Fruit fly (Drosophila melanogaster) whole organism, embryonic: ENCODE measurements around the gene CG12012.
A peak's percentile ranks its signal among the peaks of the same experiment; 100 is the strongest.

Experiments
- B-H1 ChIP-seq: fragments of 200-800 bp; sonication (Bioruptor generic); IDR thresholded peaks from 3 replicates; pipeline ENCODE4 v1.3.6; 2022; ENCODE audit warnings: missing biosample characterization, missing genetic modification characterization
- CG10321 ChIP-seq: fragments of 200-800 bp; sonication (Bioruptor generic); IDR thresholded peaks from 2 replicates; pipeline ENCODE4 v1.3.6; 2022; ENCODE audit warnings: missing biosample characterization, missing genetic modification characterization
- CG10366 ChIP-seq: fragments of 200-800 bp; sonication (Bioruptor generic); IDR thresholded peaks from 2 replicates; pipeline ENCODE4 v1.3.6; 2022; ENCODE audit warnings: missing biosample characterization, missing genetic modification characterization
- CG11247 ChIP-seq: fragments of 200-800 bp; sonication (Bioruptor generic); IDR thresholded peaks from 2 replicates; pipeline ENCODE4 v1.3.6; 2022; ENCODE audit warnings: missing biosample characterization, missing genetic modification characterization
- CG12391 ChIP-seq: fragments of 200-800 bp; sonication (Bioruptor generic); optimal IDR thresholded peaks from 3 replicates; lab custom pipeline; 2018; ENCODE audit warnings: missing biosample characterization, mild to moderate bottlenecking, missing genetic modification characterization, moderate library complexity
- CG13424 ChIP-seq: fragments of 200-800 bp; sonication (Bioruptor generic); optimal IDR thresholded peaks from 2 replicates; lab custom pipeline; 2019; ENCODE audit warnings: missing biosample characterization, mild to moderate bottlenecking, missing genetic modification characterization, moderate library complexity
- CG15269 ChIP-seq: fragments of 200-800 bp; sonication (Bioruptor generic); optimal IDR thresholded peaks from 2 replicates; lab custom pipeline; 2018; ENCODE audit warnings: missing biosample characterization, mild to moderate bottlenecking, missing genetic modification characterization, moderate library complexity
- CG1603 ChIP-seq: fragments of 200-800 bp; sonication (Bioruptor generic); optimal IDR thresholded peaks from 2 replicates; lab custom pipeline; 2019; ENCODE audit warnings: missing biosample characterization, mild to moderate bottlenecking, missing genetic modification characterization, moderate library complexity
- CG17802 ChIP-seq: fragments of 200-800 bp; sonication (Bioruptor generic); optimal IDR thresholded peaks from 2 replicates; lab custom pipeline; 2018; ENCODE audit warnings: missing biosample characterization, mild to moderate bottlenecking, missing genetic modification characterization, moderate library complexity
- CG1832 ChIP-seq: fragments of 200-800 bp; sonication (Bioruptor generic); optimal IDR thresholded peaks from 2 replicates; lab custom pipeline; 2017; ENCODE audit warnings: missing biosample characterization, mild to moderate bottlenecking, missing genetic modification characterization, inconsistent platforms
- CG34422 ChIP-seq: fragments of 200-800 bp; sonication (Bioruptor generic); IDR thresholded peaks from 3 replicates; pipeline ENCODE4 v1.3.6; 2022; ENCODE audit warnings: missing biosample characterization, missing genetic modification characterization
- CG3995 ChIP-seq: fragments of 200-800 bp; sonication (Bioruptor generic); optimal IDR thresholded peaks from 3 replicates; lab custom pipeline; 2016; ENCODE audit warnings: missing biosample characterization, missing genetic modification characterization
- CG5953 ChIP-seq: fragments of 200-800 bp; sonication (Bioruptor generic); IDR thresholded peaks from 2 replicates; pipeline ENCODE4 v1.3.6; 2022; ENCODE audit warnings: missing biosample characterization, missing genetic modification characterization
- CG8924 ChIP-seq: fragments of 200-800 bp; optimal IDR thresholded peaks from 3 replicates; lab custom pipeline; 2019; ENCODE audit warnings: missing biosample characterization, mild to moderate bottlenecking, missing genetic modification characterization, moderate library complexity
- CG8944 ChIP-seq: fragments of 200-800 bp; sonication (Bioruptor generic); optimal IDR thresholded peaks from 3 replicates; lab custom pipeline; 2016; ENCODE audit warnings: missing biosample characterization, missing genetic modification characterization
- Dad ChIP-seq: fragments of 200-800 bp; sonication (Bioruptor generic); optimal IDR thresholded peaks from 3 replicates; lab custom pipeline; 2016; ENCODE audit warnings: missing biosample characterization, missing genetic modification characterization
- H15 ChIP-seq: fragments of 200-800 bp; sonication (Bioruptor generic); IDR thresholded peaks from 3 replicates; pipeline ENCODE4 v1.3.6; 2022; ENCODE audit warnings: missing biosample characterization, missing genetic modification characterization
- HLHmδ ChIP-seq: fragments of 200-800 bp; sonication (Bioruptor generic); optimal IDR thresholded peaks from 2 replicates; lab custom pipeline; 2018; ENCODE audit warnings: missing biosample characterization, mild to moderate bottlenecking, missing genetic modification characterization, moderate library complexity
- Mrtf ChIP-seq: fragments of 200-800 bp; sonication (Bioruptor generic); IDR thresholded peaks from 3 replicates; pipeline ENCODE4 v1.3.6; 2022; ENCODE audit warnings: missing biosample characterization, missing genetic modification characterization
- Optix ChIP-seq: fragments of 200-800 bp; sonication (Bioruptor generic); IDR thresholded peaks from 3 replicates; pipeline ENCODE4 v1.3.6; 2022; ENCODE audit warnings: missing biosample characterization, missing genetic modification characterization
- Pdp1 ChIP-seq, 2 experiments: fragments of 200-800 bp; sonication (Bioruptor generic); optimal IDR thresholded peaks; 3 replicates each; lab custom pipeline; 2016; ENCODE audit warnings: missing biosample characterization in 2 of 2, missing genetic modification characterization in 2 of 2, mild to moderate bottlenecking in 1 of 2, moderate library complexity in 1 of 2
- Ptx1 ChIP-seq: fragments of 200-800 bp; sonication (Bioruptor generic); IDR thresholded peaks from 2 replicates; pipeline ENCODE4 v1.3.6; 2022; ENCODE audit warnings: missing biosample characterization, missing genetic modification characterization
- Rfx ChIP-seq: fragments of 200-800 bp; sonication (Bioruptor generic); IDR thresholded peaks from 2 replicates; pipeline ENCODE4 v1.3.6; 2022; ENCODE audit warnings: missing biosample characterization, missing genetic modification characterization
- Trl ChIP-seq, 3 experiments: fragments of >200 bp in 2 of 3; fragments of 200-800 bp in 1 of 3; sonication (Bioruptor generic) in 1 of 3; optimal IDR thresholded peaks; 2 replicates in 1 of 3; 3 replicates in 2 of 3; lab custom pipeline; 2016 to 2017; ENCODE audit warnings: missing biosample characterization in 1 of 3, missing genetic modification characterization in 1 of 3
- Xrp1 ChIP-seq: fragments of 200-800 bp; sonication (Bioruptor generic); IDR thresholded peaks from 2 replicates; pipeline ENCODE4 v1.3.6; 2022; ENCODE audit warnings: missing biosample characterization, missing genetic modification characterization
- bowl ChIP-seq: fragments of 200-800 bp; sonication (Bioruptor generic); IDR thresholded peaks from 2 replicates; pipeline ENCODE4 v1.3.6; 2022; ENCODE audit warnings: missing biosample characterization, missing genetic modification characterization
- bsh ChIP-seq, 2 experiments: fragments of 200-800 bp; sonication (Bioruptor generic); optimal IDR thresholded peaks; 2 replicates each; lab custom pipeline; 2017 to 2018; ENCODE audit warnings: mild to moderate bottlenecking in 2 of 2, missing biosample characterization in 2 of 2, missing genetic modification characterization in 2 of 2, moderate library complexity in 1 of 2
- chinmo ChIP-seq: fragments of 200-800 bp; sonication (Bioruptor generic); IDR thresholded peaks from 4 replicates; pipeline ENCODE4 v1.3.6; 2022; ENCODE audit warnings: missing biosample characterization, missing genetic modification characterization; ENCODE audit not compliant: partially characterized antibody
- croc ChIP-seq: fragments of 200-800 bp; sonication (Bioruptor generic); conservative IDR thresholded peaks from 3 replicates; pipeline ENCODE4 v1.3.6; 2022; ENCODE audit warnings: missing biosample characterization, missing genetic modification characterization
- esg ChIP-seq: fragments of 200-800 bp; sonication (Bioruptor generic); conservative IDR thresholded peaks from 2 replicates; pipeline ENCODE4 v1.3.6; 2022; ENCODE audit warnings: missing biosample characterization, missing genetic modification characterization
- gem ChIP-seq: fragments of 200-800 bp; sonication (Bioruptor generic); optimal IDR thresholded peaks from 2 replicates; lab custom pipeline; 2019; ENCODE audit warnings: missing biosample characterization, mild to moderate bottlenecking, missing genetic modification characterization, moderate library complexity
- h ChIP-seq: fragments of >200 bp; optimal IDR thresholded peaks from 2 replicates; lab custom pipeline; 2017
- ken ChIP-seq: fragments of 200-800 bp; sonication (Bioruptor generic); IDR thresholded peaks from 3 replicates; pipeline ENCODE4 v1.3.6; 2022; ENCODE audit warnings: missing biosample characterization, missing genetic modification characterization
- lmd ChIP-seq: fragments of 200-800 bp; sonication (Bioruptor generic); IDR thresholded peaks from 2 replicates; pipeline ENCODE4 v1.3.6; 2022; ENCODE audit warnings: missing biosample characterization, missing genetic modification characterization
- lov ChIP-seq, 2 experiments: fragments of 200-800 bp in 1 of 2; fragments of >200 bp in 1 of 2; sonication (Bioruptor generic) in 1 of 2; IDR thresholded peaks in 1 of 2; optimal IDR thresholded peaks in 1 of 2; 2 replicates in 1 of 2; 3 replicates in 1 of 2; pipeline versions ENCODE4 v1.3.6 to Lab custom; 2017 to 2022; ENCODE audit warnings: missing biosample characterization in 1 of 2, missing genetic modification characterization in 1 of 2
- nmo ChIP-seq: fragments of 200-800 bp; sonication (Bioruptor generic); optimal IDR thresholded peaks from 2 replicates; lab custom pipeline; 2018; ENCODE audit warnings: missing biosample characterization, mild to moderate bottlenecking, missing genetic modification characterization, moderate library complexity
- prd ChIP-seq, 3 experiments: fragments of >200 bp in 2 of 3; fragments of 200-800 bp in 1 of 3; sonication (Bioruptor generic) in 1 of 3; optimal IDR thresholded peaks in 2 of 3; IDR thresholded peaks in 1 of 3; 2 replicates in 2 of 3; 3 replicates in 1 of 3; pipeline versions ENCODE4 v1.3.6 to Lab custom; 2017 to 2022; ENCODE audit warnings: missing biosample characterization in 1 of 3, missing genetic modification characterization in 1 of 3
- sob ChIP-seq: fragments of 200-800 bp; sonication (Bioruptor generic); IDR thresholded peaks from 2 replicates; pipeline ENCODE4 v1.3.6; 2022; ENCODE audit warnings: missing biosample characterization, missing genetic modification characterization
- sqz ChIP-seq: fragments of 200-800 bp; sonication (Bioruptor generic); optimal IDR thresholded peaks from 3 replicates; lab custom pipeline; 2018; ENCODE audit warnings: missing biosample characterization, mild to moderate bottlenecking, missing genetic modification characterization
- stc ChIP-seq: fragments of 200-800 bp; sonication (Bioruptor generic); IDR thresholded peaks from 2 replicates; pipeline ENCODE4 v1.3.6; 2022; ENCODE audit warnings: missing biosample characterization, missing genetic modification characterization
- stwl ChIP-seq: fragments of 200-800 bp; sonication (Bioruptor generic); optimal IDR thresholded peaks from 3 replicates; lab custom pipeline; 2018; ENCODE audit warnings: missing biosample characterization, mild to moderate bottlenecking, missing genetic modification characterization, moderate library complexity
- ttk ChIP-seq: fragments of 200-800 bp; sonication (Bioruptor generic); IDR thresholded peaks from 2 replicates; pipeline ENCODE4 v2.1.2; 2022; ENCODE audit warnings: missing biosample characterization, missing genetic modification characterization
- unpg ChIP-seq: fragments of 200-800 bp; sonication (Bioruptor generic); optimal IDR thresholded peaks from 3 replicates; lab custom pipeline; 2018; ENCODE audit warnings: missing biosample characterization, mild to moderate bottlenecking, missing genetic modification characterization, moderate library complexity
- wdn ChIP-seq: fragments of 200-800 bp; sonication (Bioruptor generic); IDR thresholded peaks from 2 replicates; pipeline ENCODE4 v1.3.6; 2022; ENCODE audit warnings: missing biosample characterization, missing genetic modification characterization
- zf30C ChIP-seq: fragments of 200-800 bp; sonication (Bioruptor generic); optimal IDR thresholded peaks from 3 replicates; lab custom pipeline; 2018; ENCODE audit warnings: missing biosample characterization, mild to moderate bottlenecking, missing genetic modification characterization

The CG12012 gene

DNA sequence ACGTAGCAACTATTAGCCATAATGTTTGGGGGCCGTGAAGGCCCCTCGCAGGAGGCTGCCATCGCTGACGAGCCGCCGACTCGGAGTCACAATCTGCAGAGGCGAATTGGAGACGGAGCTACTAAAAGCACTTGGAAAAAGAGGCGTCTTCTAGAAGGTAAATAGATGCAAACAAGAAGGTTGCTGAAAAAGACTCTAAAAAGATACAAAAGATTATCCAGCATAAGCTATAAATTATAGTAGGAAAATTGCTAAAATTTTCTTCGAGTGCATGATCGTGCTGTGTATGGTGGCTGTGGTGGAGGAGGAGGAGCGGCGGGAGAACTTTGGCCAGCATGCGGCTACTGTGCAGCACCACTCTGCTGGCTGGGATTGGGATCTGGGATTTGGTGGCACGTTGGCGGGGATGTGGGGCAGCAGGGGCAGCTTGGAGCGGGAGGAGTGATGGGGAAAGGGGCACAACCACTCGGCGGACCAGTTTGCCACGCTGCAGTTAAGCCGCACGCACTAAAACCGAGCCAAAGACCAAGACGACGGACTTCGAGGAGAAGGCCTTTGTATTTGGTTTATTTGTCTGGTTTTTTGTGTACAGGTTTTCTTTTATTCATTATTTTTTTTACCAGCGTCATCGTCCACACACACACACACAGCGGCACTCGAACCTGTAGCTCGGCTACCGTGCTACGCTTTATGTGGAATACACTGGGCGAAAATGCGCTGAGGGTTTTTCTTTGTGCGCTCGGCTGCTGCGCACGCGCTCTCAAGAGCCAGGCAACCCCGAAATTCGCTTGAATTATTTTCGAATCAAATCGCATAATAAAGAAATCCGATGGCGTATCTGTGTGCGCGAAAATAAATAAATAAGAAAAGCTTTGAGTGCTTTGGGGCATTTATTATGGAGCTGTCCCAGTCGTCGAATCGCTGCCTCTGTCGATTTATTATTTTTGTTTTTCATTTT, 12.4 kb downstream of the CG12012 start (continued):
- TF ChIP-seq Rfx (GFP tag; lab: Robert Waterston, UW) (peak; percentile 38; the same call in 1 of the 2 replicates), Optix (0 out of 3 replicates have a peak, but pooled peaks have one; percentile 24), croc (GFP tag; lab: Robert Waterston, UW) (peak; percentile 14; the same call in 1 of the 3 replicates), ttk (GFP tag; lab: Robert Waterston, UW) (peak; percentile 11; the same call in 1 of the 2 replicates), stc (GFP tag; lab: Robert Waterston, UW) (0 out of 2 replicates have a peak, but pooled peaks have one; percentile 6), ken (GFP tag; lab: Robert Waterston, UW) (peak; percentile 31; the same call in 1 of the 3 replicates), bsh (GFP tag; optimal IDR thresholded peaks at IDR 0.05; lab: Kevin White, UChicago) (peak in 1 of 2 experiments; percentile 44), Dad (GFP tag; lab: Kevin White, UChicago) (no peak), Pdp1 (GFP tag; optimal IDR thresholded peaks at IDR 0.05; lab: Kevin White, UChicago) (peak; percentile 5 to 37), gem (peak; percentile 6), CG12391 (tag; lab: Kevin White, UChicago) (peak; percentile 13), CG10366 (GFP tag; lab: Robert Waterston, UW) (peak; percentile 40; the same call in 1 of the 2 replicates), CG5953 (peak; percentile 24; the same call in 1 of the 2 replicates), zf30C (peak; percentile 80), CG1603 (peak; percentile 47), Trl (optimal IDR thresholded peaks at IDR 0.05; lab: Kevin White, UChicago) (no peak), Trl (GFP tag; optimal IDR thresholded peaks at IDR 0.05; lab: Kevin White, UChicago) (no peak), prd (optimal IDR thresholded peaks at IDR 0.05; lab: Kevin White, UChicago) (no peak), prd (GFP tag; IDR thresholded peaks at IDR 0.05; lab: Robert Waterston, UW) (peak; percentile 24; the same call in 1 of the 3 replicates), CG1832 (GFP tag; lab: Kevin White, UChicago) (no peak), Mrtf (peak; percentile 19; the same call in 2 of the 3 replicates), wdn (GFP tag; lab: Robert Waterston, UW) (0 out of 2 replicates have a peak, but pooled peaks have one; percentile 7), CG10321 (GFP tag; lab: Robert Waterston, UW) (0 out of 2 replicates have a peak, but pooled peaks have one; percentile 15), CG13424 (tag; lab: Kevin White, UChicago) (no peak), H15 (GFP tag; lab: Robert Waterston, UW) (peak; percentile 20; the same call in 1 of the 3 replicates), esg (GFP tag; lab: Robert Waterston, UW) (peak; percentile 9; the same call in 1 of the 2 replicates), Ptx1 (GFP tag; lab: Robert Waterston, UW) (peak; percentile 25), CG17802 (tag; lab: Kevin White, UChicago) (peak; percentile 41), CG11247 (GFP tag; lab: Robert Waterston, UW) (peak; percentile 29; the same call in 1 of the 2 replicates), B-H1 (GFP tag; lab: Robert Waterston, UW) (0 out of 3 replicates have a peak, but pooled peaks have one; percentile 11), sob (peak; percentile 42), Xrp1 (GFP tag; lab: Robert Waterston, UW) (peak; percentile 50), h (peak; percentile 20), CG8924 (tag; lab: Kevin White, UChicago) (no peak), bowl (GFP tag; lab: Robert Waterston, UW) (peak; percentile 77), CG15269 (tag; lab: Kevin White, UChicago) (peak; percentile 5), CG8944 (no peak), lmd (GFP tag; lab: Robert Waterston, UW) (peak; percentile 21), sqz (GFP tag; lab: Kevin White, UChicago) (peak; percentile 80), lov (optimal IDR thresholded peaks at IDR 0.05; lab: Kevin White, UChicago) (no peak), lov (GFP tag; IDR thresholded peaks at IDR 0.05; lab: Robert Waterston, UW) (peak; percentile 64; the same call in 2 of the 3 replicates), stwl (tag; lab: Kevin White, UChicago) (no peak), CG3995 (GFP tag; lab: Kevin White, UChicago) (no peak), nmo (GFP tag; lab: Kevin White, UChicago) (no peak), unpg (no peak), CG34422 (0 out of 3 replicates have a peak, but pooled peaks have one; percentile 23), chinmo (GFP tag; lab: Robert Waterston, UW) (0 out of 4 replicates have a peak, but pooled peaks have one; percentile 65), HLHmδ (GFP tag; lab: Kevin White, UChicago) (no peak)
